Fruit fly (Drosophila melanogaster) whole organism, prepupa: ENCODE measurements around the gene CG7720.

Experiments
- CG8119 ChIP-seq: fragments of 200-800 bp; sonication (Bioruptor generic); IDR thresholded peaks from 3 replicates; pipeline ENCODE4 v1.3.6; 2022; ENCODE audit warnings: missing biosample characterization, missing genetic modification characterization
- Smox ChIP-seq: fragments of 200-800 bp; sonication (Bioruptor generic); optimal IDR thresholded peaks from 3 replicates; lab custom pipeline; 2016; ENCODE audit warnings: missing biosample characterization, missing genetic modification characterization
- topi ChIP-seq: fragments of 200-800 bp; sonication (Bioruptor generic); optimal IDR thresholded peaks from 3 replicates; lab custom pipeline; 2016; ENCODE audit warnings: missing biosample characterization, missing genetic modification characterization

dm6 chr3R:18726334-18726733 lies 68.6 kb downstream of the CG7720 start, which contains the start of gene CG7714:
- TF ChIP-seq Smox (GFP tag; lab: Kevin White, UChicago) (no peak), topi (GFP tag; lab: Kevin White, UChicago) (no peak), CG8119 (GFP tag; lab: Robert Waterston, UW) (no peak)
